Fruit fly (Drosophila melanogaster) whole organism, prepupa: ENCODE measurements around the gene Gr63a.

Source experiments
- CG10631 ChIP-seq: fragments of 200-800 bp; sonication (Bioruptor generic); optimal IDR thresholded peaks from 2 replicates; lab custom pipeline; 2016; ENCODE audit warnings: missing biosample characterization, missing genetic modification characterization
- CG4318 ChIP-seq: fragments of 200-800 bp; sonication (Bioruptor generic); optimal IDR thresholded peaks from 3 replicates; lab custom pipeline; 2017; ENCODE audit warnings: missing biosample characterization, mild to moderate bottlenecking, missing genetic modification characterization
- CG8319 ChIP-seq: fragments of 200-800 bp; sonication (Bioruptor generic); optimal IDR thresholded peaks from 3 replicates; lab custom pipeline; 2016; ENCODE audit warnings: missing biosample characterization, missing genetic modification characterization
- Ets96B ChIP-seq: fragments of 200-800 bp; optimal IDR thresholded peaks from 2 replicates; lab custom pipeline; 2019; ENCODE audit warnings: missing biosample characterization, mild to moderate bottlenecking, missing genetic modification characterization, moderate library complexity
- Hr38 ChIP-seq: sonication (Bioruptor generic); optimal IDR thresholded peaks from 2 replicates; lab custom pipeline; 2016; ENCODE audit warnings: missing biosample characterization, missing genetic modification characterization
- OdsH ChIP-seq: fragments of 200-800 bp; sonication (Bioruptor generic); optimal IDR thresholded peaks from 3 replicates; lab custom pipeline; 2016; ENCODE audit warnings: missing biosample characterization, missing genetic modification characterization
- dsx ChIP-seq: fragments of 200-800 bp; optimal IDR thresholded peaks from 3 replicates; lab custom pipeline; 2019; ENCODE audit warnings: missing biosample characterization, mild to moderate bottlenecking, missing genetic modification characterization, moderate library complexity; ENCODE audit not compliant: poor library complexity, severe bottlenecking
- eg ChIP-seq: fragments of 200-800 bp; sonication (Bioruptor generic); IDR thresholded peaks from 3 replicates; pipeline ENCODE4 v1.3.6; 2022; ENCODE audit warnings: missing biosample characterization, missing genetic modification characterization
- net ChIP-seq: fragments of 200-800 bp; sonication (Bioruptor generic); optimal IDR thresholded peaks from 3 replicates; lab custom pipeline; 2016; ENCODE audit warnings: missing biosample characterization, missing genetic modification characterization

DNA sequence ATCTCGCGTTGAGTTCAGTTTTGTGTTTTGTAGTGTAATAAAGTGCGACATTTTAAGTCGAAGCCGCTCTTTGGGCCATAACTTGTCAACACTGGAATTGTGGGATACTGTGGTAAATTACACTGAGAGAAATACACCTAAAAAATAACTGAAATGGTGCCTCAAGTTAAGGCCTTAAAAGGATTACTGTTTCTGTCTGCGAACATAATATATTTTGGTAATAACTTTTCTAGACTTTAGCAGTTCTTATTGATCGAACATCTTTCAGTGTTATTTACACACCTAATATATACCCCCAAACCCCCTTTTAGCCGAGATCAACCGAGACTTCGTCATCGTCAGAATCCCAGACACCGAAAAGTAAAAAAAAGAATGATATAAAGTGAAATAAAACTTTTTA is 44.6 kb downstream of the Gr63a start:
- TF ChIP-seq net (GFP tag; lab: Kevin White, UChicago) (no peak), CG10631 (GFP tag; lab: Kevin White, UChicago) (peak; percentile 44), CG8319 (peak; percentile 39), OdsH (GFP tag; lab: Kevin White, UChicago) (peak; percentile 48), Hr38 (no peak), dsx (peak; percentile 43), CG4318 (GFP tag; lab: Kevin White, UChicago) (no peak), eg (GFP tag; lab: Robert Waterston, UW) (no peak), Ets96B (peak; percentile 58)
